Fruit fly (Drosophila melanogaster) whole organism, embryonic: Measurements from ENCODE around the gene CG3918.
A peak's percentile ranks its signal among the peaks of the same experiment; 100 is the strongest.

Source experiments
- B-H1 ChIP-seq: fragments of 200-800 bp; sonication (Bioruptor generic); IDR thresholded peaks from 3 replicates; pipeline ENCODE4 v1.3.6; 2022; ENCODE audit warnings: missing biosample characterization, missing genetic modification characterization
- Bdp1 ChIP-seq: fragments of 200-800 bp; sonication (Bioruptor generic); optimal IDR thresholded peaks from 3 replicates; lab custom pipeline; 2016; ENCODE audit warnings: missing biosample characterization, missing genetic modification characterization
- CG1233 ChIP-seq: fragments of 200-800 bp; sonication (Bioruptor generic); optimal IDR thresholded peaks from 4 replicates; lab custom pipeline; 2018; ENCODE audit warnings: missing biosample characterization, mild to moderate bottlenecking, missing genetic modification characterization
- CG13123 ChIP-seq: fragments of 200-800 bp; sonication (Bioruptor generic); optimal IDR thresholded peaks from 2 replicates; lab custom pipeline; 2016; ENCODE audit warnings: missing biosample characterization, missing genetic modification characterization
- CG13894 ChIP-seq: fragments of 200-800 bp; sonication (Bioruptor generic); optimal IDR thresholded peaks from 3 replicates; lab custom pipeline; 2018; ENCODE audit warnings: missing biosample characterization, mild to moderate bottlenecking, missing genetic modification characterization, moderate library complexity
- CG14710 ChIP-seq: fragments of 200-800 bp; sonication (Bioruptor generic); optimal IDR thresholded peaks from 3 replicates; lab custom pipeline; 2019; ENCODE audit warnings: missing biosample characterization, mild to moderate bottlenecking, missing genetic modification characterization, moderate library complexity
- CG15011 ChIP-seq: fragments of 200-800 bp; sonication (Bioruptor generic); optimal IDR thresholded peaks from 3 replicates; lab custom pipeline; 2018; ENCODE audit warnings: missing biosample characterization, mild to moderate bottlenecking, missing genetic modification characterization
- CG16863 ChIP-seq: fragments of 200-800 bp; sonication (Bioruptor generic); optimal IDR thresholded peaks from 3 replicates; lab custom pipeline; 2016; ENCODE audit warnings: missing biosample characterization, missing genetic modification characterization
- CG17328 ChIP-seq: fragments of 200-800 bp; sonication (Bioruptor generic); IDR thresholded peaks from 2 replicates; pipeline ENCODE4 v1.3.6; 2022; ENCODE audit warnings: missing biosample characterization, missing genetic modification characterization
- CG2199 ChIP-seq: fragments of 200-800 bp; sonication (Bioruptor generic); IDR thresholded peaks from 3 replicates; pipeline ENCODE4 v1.3.6; 2022; ENCODE audit warnings: missing biosample characterization, missing genetic modification characterization
- CG33557 ChIP-seq: fragments of 200-800 bp; sonication (Bioruptor generic); optimal IDR thresholded peaks from 2 replicates; lab custom pipeline; 2019; ENCODE audit warnings: missing biosample characterization, mild to moderate bottlenecking, missing genetic modification characterization, moderate library complexity
- CG4404 ChIP-seq: fragments of 200-800 bp; sonication (Bioruptor generic); IDR thresholded peaks from 2 replicates; pipeline ENCODE4 v1.3.6; 2022; ENCODE audit warnings: missing biosample characterization, missing genetic modification characterization
- CG6683 ChIP-seq: fragments of 200-800 bp; sonication (Bioruptor generic); optimal IDR thresholded peaks from 2 replicates; lab custom pipeline; 2017; ENCODE audit warnings: missing biosample characterization, mild to moderate bottlenecking, missing genetic modification characterization, missing genetic modification reagents
- CG6689 ChIP-seq: fragments of 200-800 bp; sonication (Bioruptor generic); IDR thresholded peaks from 2 replicates; pipeline ENCODE4 v1.3.6; 2022; ENCODE audit warnings: missing biosample characterization, missing genetic modification characterization
- CG6791 ChIP-seq: fragments of 200-800 bp; sonication (Bioruptor generic); IDR thresholded peaks from 3 replicates; pipeline ENCODE4 v1.3.6; 2022; ENCODE audit warnings: missing biosample characterization, missing genetic modification characterization; ENCODE audit not compliant: partially characterized antibody
- CG8359 ChIP-seq: fragments of 200-800 bp; sonication (Bioruptor generic); optimal IDR thresholded peaks from 2 replicates; lab custom pipeline; 2017; ENCODE audit warnings: missing biosample characterization, mild to moderate bottlenecking, missing genetic modification characterization, borderline replicate concordance
- CG9932 ChIP-seq: fragments of 200-800 bp; sonication (Bioruptor generic); IDR thresholded peaks from 2 replicates; pipeline ENCODE4 v1.3.6; 2022; ENCODE audit warnings: missing biosample characterization, missing genetic modification characterization
- CkIIα-i1 ChIP-seq: fragments of 200-800 bp; sonication (Bioruptor generic); IDR thresholded peaks from 2 replicates; pipeline ENCODE4 v1.3.6; 2022; ENCODE audit warnings: missing biosample characterization, missing genetic modification characterization
- Dll ChIP-seq: fragments of 200-800 bp; sonication (Bioruptor generic); IDR thresholded peaks from 4 replicates; pipeline ENCODE4 v1.3.6; 2022; ENCODE audit warnings: missing biosample characterization, missing genetic modification characterization; ENCODE audit not compliant: partially characterized antibody
- Doc2 ChIP-seq: fragments of 200-800 bp; sonication (Bioruptor generic); IDR thresholded peaks from 2 replicates; pipeline ENCODE4 v1.3.6; 2022; ENCODE audit warnings: missing biosample characterization, missing genetic modification characterization
- E2f1 ChIP-seq: fragments of 200-800 bp; sonication (Bioruptor generic); IDR thresholded peaks from 2 replicates; pipeline ENCODE4 v1.3.6; 2022; ENCODE audit warnings: missing biosample characterization, missing genetic modification characterization
- ERR ChIP-seq: fragments of 200-800 bp; sonication (Bioruptor generic); optimal IDR thresholded peaks from 2 replicates; lab custom pipeline; 2016; ENCODE audit warnings: missing biosample characterization, missing genetic modification characterization
- Gug ChIP-seq: fragments of 200-800 bp; sonication (Bioruptor generic); IDR thresholded peaks from 4 replicates; pipeline ENCODE4 v1.3.6; 2022; ENCODE audit warnings: missing biosample characterization, missing genetic modification characterization
- HLH4C ChIP-seq: fragments of 200-800 bp; sonication (Bioruptor generic); IDR thresholded peaks from 3 replicates; pipeline ENCODE4 v1.3.6; 2022; ENCODE audit warnings: missing biosample characterization, missing genetic modification characterization; ENCODE audit not compliant: partially characterized antibody
- Myb ChIP-seq: fragments of 200-800 bp; sonication (Bioruptor generic); optimal IDR thresholded peaks from 2 replicates; lab custom pipeline; 2016; ENCODE audit warnings: missing biosample characterization, missing genetic modification characterization
- NC2α ChIP-seq: fragments of 200-800 bp; sonication (Bioruptor generic); optimal IDR thresholded peaks from 2 replicates; lab custom pipeline; 2016; ENCODE audit warnings: missing biosample characterization, missing genetic modification characterization
- Nf-YB ChIP-seq: fragments of 200-800 bp; sonication (Bioruptor generic); optimal IDR thresholded peaks from 3 replicates; lab custom pipeline; 2019; ENCODE audit warnings: missing biosample characterization, mild to moderate bottlenecking, missing genetic modification characterization, moderate library complexity
- PHDP ChIP-seq: fragments of 200-800 bp; sonication (Bioruptor generic); optimal IDR thresholded peaks from 3 replicates; lab custom pipeline; 2018; ENCODE audit warnings: missing biosample characterization, mild to moderate bottlenecking, missing genetic modification characterization, moderate library complexity
- Sry-δ ChIP-seq: fragments of 200-800 bp; sonication (Bioruptor generic); optimal IDR thresholded peaks from 2 replicates; lab custom pipeline; 2016; ENCODE audit warnings: missing biosample characterization, missing genetic modification characterization
- ab ChIP-seq: fragments of 200-800 bp; sonication (Bioruptor generic); optimal IDR thresholded peaks from 2 replicates; lab custom pipeline; 2016; ENCODE audit warnings: missing biosample characterization, missing genetic modification characterization
- ac ChIP-seq: fragments of 200-800 bp; sonication (Bioruptor generic); optimal IDR thresholded peaks from 3 replicates; lab custom pipeline; 2017; ENCODE audit warnings: missing biosample characterization, mild to moderate bottlenecking, missing genetic modification characterization
- amos ChIP-seq: fragments of 200-800 bp; sonication (Bioruptor generic); IDR thresholded peaks from 2 replicates; pipeline ENCODE4 v1.3.6; 2022; ENCODE audit warnings: missing biosample characterization, missing genetic modification characterization; ENCODE audit not compliant: partially characterized antibody
- bbx ChIP-seq: fragments of 200-800 bp; sonication (Bioruptor generic); IDR thresholded peaks from 2 replicates; pipeline ENCODE4 v1.3.6; 2022; ENCODE audit warnings: missing biosample characterization, missing genetic modification characterization; ENCODE audit not compliant: partially characterized antibody
- croc ChIP-seq: fragments of 200-800 bp; sonication (Bioruptor generic); conservative IDR thresholded peaks from 3 replicates; pipeline ENCODE4 v1.3.6; 2022; ENCODE audit warnings: missing biosample characterization, missing genetic modification characterization
- en ChIP-seq: fragments of 200-800 bp; sonication (Bioruptor generic); optimal IDR thresholded peaks from 2 replicates; lab custom pipeline; 2016; ENCODE audit warnings: missing biosample characterization, missing genetic modification characterization
- fd3F ChIP-seq: fragments of 200-800 bp; sonication (Bioruptor generic); optimal IDR thresholded peaks from 2 replicates; lab custom pipeline; 2018; ENCODE audit warnings: missing biosample characterization, mild to moderate bottlenecking, missing genetic modification characterization, moderate library complexity
- grau ChIP-seq: fragments of 200-800 bp; optimal IDR thresholded peaks from 3 replicates; lab custom pipeline; 2019; ENCODE audit warnings: missing biosample characterization, mild to moderate bottlenecking, missing genetic modification characterization, moderate library complexity
- kay ChIP-seq: fragments of 200-800 bp; sonication (Bioruptor generic); optimal IDR thresholded peaks from 2 replicates; lab custom pipeline; 2016; ENCODE audit warnings: missing biosample characterization, missing genetic modification characterization
- lilli ChIP-seq: fragments of 200-800 bp; sonication (Bioruptor generic); optimal IDR thresholded peaks from 3 replicates; lab custom pipeline; 2016; ENCODE audit warnings: missing biosample characterization, missing genetic modification characterization
- lmd ChIP-seq: fragments of 200-800 bp; sonication (Bioruptor generic); IDR thresholded peaks from 2 replicates; pipeline ENCODE4 v1.3.6; 2022; ENCODE audit warnings: missing biosample characterization, missing genetic modification characterization
- lola ChIP-seq, 3 experiments: fragments of >200 bp in 2 of 3; fragments of 200-800 bp in 1 of 3; sonication (Bioruptor generic) in 1 of 3; optimal IDR thresholded peaks; 2 replicates each; lab custom pipeline; 2017 to 2019; ENCODE audit warnings: missing biosample characterization in 3 of 3, missing genetic modification characterization in 3 of 3, mild to moderate bottlenecking in 1 of 3, moderate library complexity in 1 of 3
- luna ChIP-seq: fragments of 200-800 bp; sonication (Bioruptor generic); optimal IDR thresholded peaks from 2 replicates; lab custom pipeline; 2016; ENCODE audit warnings: missing biosample characterization, missing genetic modification characterization
- mld ChIP-seq: fragments of 200-800 bp; sonication (Bioruptor generic); IDR thresholded peaks from 3 replicates; pipeline ENCODE4 v1.3.6; 2022; ENCODE audit warnings: missing biosample characterization, missing genetic modification characterization; ENCODE audit not compliant: partially characterized antibody
- nmo ChIP-seq: fragments of 200-800 bp; sonication (Bioruptor generic); optimal IDR thresholded peaks from 2 replicates; lab custom pipeline; 2018; ENCODE audit warnings: missing biosample characterization, mild to moderate bottlenecking, missing genetic modification characterization, moderate library complexity
- otp ChIP-seq: fragments of 200-800 bp; sonication (Bioruptor generic); IDR thresholded peaks from 3 replicates; pipeline ENCODE4, ENCODE4 v1.3.6; 2022; ENCODE audit warnings: missing biosample characterization, missing genetic modification characterization
- pho ChIP-seq: fragments of 200-800 bp; sonication (Bioruptor generic); optimal IDR thresholded peaks from 2 replicates; lab custom pipeline; 2016; ENCODE audit warnings: missing biosample characterization, missing genetic modification characterization
- run ChIP-seq: fragments of 200-800 bp; sonication (Bioruptor generic); optimal IDR thresholded peaks from 3 replicates; lab custom pipeline; 2018; ENCODE audit warnings: missing biosample characterization, mild to moderate bottlenecking, missing genetic modification characterization
- seq ChIP-seq: fragments of 200-800 bp; sonication (Bioruptor generic); IDR thresholded peaks from 2 replicates; pipeline ENCODE4 v1.3.6; 2022; ENCODE audit warnings: missing biosample characterization, missing genetic modification characterization
- tap ChIP-seq: fragments of 200-800 bp; optimal IDR thresholded peaks from 3 replicates; lab custom pipeline; 2019; ENCODE audit warnings: missing biosample characterization, mild to moderate bottlenecking, missing genetic modification characterization, moderate library complexity
- trem ChIP-seq: fragments of 200-800 bp; optimal IDR thresholded peaks from 3 replicates; lab custom pipeline; 2019; ENCODE audit warnings: missing biosample characterization, mild to moderate bottlenecking, missing genetic modification characterization, moderate library complexity
- twi ChIP-seq: fragments of 200-800 bp; optimal IDR thresholded peaks from 2 replicates; lab custom pipeline; 2019; ENCODE audit warnings: missing biosample characterization, mild to moderate bottlenecking, missing genetic modification characterization, moderate library complexity

The CG3918 gene

dm6 chrX:6543569-6544173 is 19.4 kb downstream of the CG3918 start (continued):
- TF ChIP-seq mld (GFP tag; lab: Robert Waterston, UW) (no peak), CG4404 (GFP tag; lab: Robert Waterston, UW) (no peak), luna (GFP tag; lab: Kevin White, UChicago) (no peak), CG14710 (no peak), CG1233 (no peak), twi (tag; lab: Kevin White, UChicago) (no peak), CG6683 (GFP tag; lab: Kevin White, UChicago) (no peak), pho (GFP tag; lab: Kevin White, UChicago) (no peak), Bdp1 (GFP tag; lab: Kevin White, UChicago) (no peak), lmd (GFP tag; lab: Robert Waterston, UW) (no peak), Sry-δ (GFP tag; lab: Kevin White, UChicago) (no peak), Doc2 (GFP tag; lab: Robert Waterston, UW) (no peak), CG6791 (0 out of 3 replicates have a peak, but pooled peaks have one; percentile 32), ERR (GFP tag; lab: Kevin White, UChicago) (no peak), CG16863 (GFP tag; lab: Kevin White, UChicago) (no peak), CG8359 (GFP tag; lab: Kevin White, UChicago) (no peak), CG17328 (GFP tag; lab: Robert Waterston, UW) (no peak), run (tag; lab: Kevin White, UChicago) (no peak), otp (GFP tag; lab: Robert Waterston, UW) (no peak), CG13123 (GFP tag; lab: Kevin White, UChicago) (no peak), trem (tag; lab: Kevin White, UChicago) (no peak), E2f1 (GFP tag; lab: Robert Waterston, UW) (0 out of 2 replicates have a peak, but pooled peaks have one; percentile 6), lilli (no peak), CG15011 (no peak), ac (no peak), en (GFP tag; lab: Kevin White, UChicago) (no peak), seq (GFP tag; lab: Robert Waterston, UW) (no peak), PHDP (tag; lab: Kevin White, UChicago) (no peak), nmo (GFP tag; lab: Kevin White, UChicago) (peak; percentile 16), amos (GFP tag; lab: Robert Waterston, UW) (no peak), Nf-YB (GFP tag; lab: Kevin White, UChicago) (no peak), ab (no peak), lola (GFP tag; optimal IDR thresholded peaks at IDR 0.05; lab: Kevin White, UChicago) (no peak), kay (GFP tag; lab: Kevin White, UChicago) (peak; percentile 8), tap (no peak), CG6689 (GFP tag; lab: Robert Waterston, UW) (no peak), grau (no peak), Dll (GFP tag; lab: Robert Waterston, UW) (no peak), CG2199 (GFP tag; lab: Robert Waterston, UW) (no peak), bbx (GFP tag; lab: Robert Waterston, UW) (no peak), CG33557 (no peak), NC2α (GFP tag; lab: Kevin White, UChicago) (no peak), B-H1 (GFP tag; lab: Robert Waterston, UW) (no peak), CkIIα-i1 (no peak), croc (no peak), fd3F (GFP tag; lab: Kevin White, UChicago) (no peak), CG13894 (tag; lab: Kevin White, UChicago) (peak; percentile 44), CG9932 (no peak), Myb (no peak), HLH4C (GFP tag; lab: Robert Waterston, UW) (no peak), Gug (no peak)
